Fruit fly (Drosophila melanogaster) whole organism, pupa: ENCODE data around the gene CG45101.

Source experiments
- CG10348 ChIP-seq: fragments of 200-800 bp; sonication (Bioruptor generic); IDR thresholded peaks from 2 replicates; pipeline ENCODE4 v1.3.6; 2022; ENCODE audit warnings: missing biosample characterization, missing genetic modification characterization
- CG12605 ChIP-seq: fragments of 200-800 bp; sonication (Bioruptor generic); IDR thresholded peaks from 2 replicates; pipeline ENCODE4 v1.3.6; 2022; ENCODE audit warnings: missing biosample characterization, missing genetic modification characterization
- CG13204 ChIP-seq: fragments of 200-800 bp; sonication (Bioruptor generic); optimal IDR thresholded peaks from 2 replicates; lab custom pipeline; 2018; ENCODE audit warnings: missing biosample characterization, mild to moderate bottlenecking, missing genetic modification characterization, moderate library complexity
- CG32121 ChIP-seq: fragments of 200-800 bp; sonication (Bioruptor generic); IDR thresholded peaks from 2 replicates; pipeline ENCODE4 v1.3.6; 2022; ENCODE audit warnings: missing biosample characterization, missing genetic modification characterization
- CG34367 ChIP-seq: fragments of 200-800 bp; sonication (Bioruptor generic); optimal IDR thresholded peaks from 2 replicates; lab custom pipeline; 2018; ENCODE audit warnings: missing biosample characterization, mild to moderate bottlenecking, missing genetic modification characterization
- CG4496 ChIP-seq: fragments of 200-800 bp; sonication (Bioruptor generic); IDR thresholded peaks from 3 replicates; pipeline ENCODE4 v1.3.6; 2022; ENCODE audit warnings: missing biosample characterization, missing genetic modification characterization
- CG8159 ChIP-seq: fragments of 200-800 bp; sonication (Bioruptor generic); optimal IDR thresholded peaks from 3 replicates; lab custom pipeline; 2018; ENCODE audit warnings: missing biosample characterization, mild to moderate bottlenecking, missing genetic modification characterization, moderate library complexity
- CG9948 ChIP-seq: fragments of 200-800 bp; sonication (Bioruptor generic); optimal IDR thresholded peaks from 2 replicates; lab custom pipeline; 2018; ENCODE audit warnings: missing biosample characterization, mild to moderate bottlenecking, missing genetic modification characterization, moderate library complexity
- D1 ChIP-seq: fragments of 200-800 bp; sonication (Bioruptor generic); optimal IDR thresholded peaks from 2 replicates; lab custom pipeline; 2018; ENCODE audit warnings: missing biosample characterization, mild to moderate bottlenecking, missing genetic modification characterization, moderate library complexity
- EcR ChIP-seq: fragments of 200-800 bp; sonication (Bioruptor generic); optimal IDR thresholded peaks from 3 replicates; lab custom pipeline; 2019; ENCODE audit warnings: missing biosample characterization, missing genetic modification characterization, mild to moderate bottlenecking, moderate library complexity, missing genetic modification reagents
- Pif1A ChIP-seq: fragments of 200-800 bp; sonication (Bioruptor generic); optimal IDR thresholded peaks from 3 replicates; lab custom pipeline; 2016; ENCODE audit warnings: missing biosample characterization, missing genetic modification characterization
- Pif1B ChIP-seq: fragments of 200-800 bp; sonication (Bioruptor generic); optimal IDR thresholded peaks from 3 replicates; lab custom pipeline; 2016; ENCODE audit warnings: missing biosample characterization, missing genetic modification characterization
- fd96Ca ChIP-seq: fragments of 200-800 bp; sonication (Bioruptor generic); IDR thresholded peaks from 3 replicates; pipeline ENCODE4 v1.3.6; 2022; ENCODE audit warnings: missing biosample characterization, missing genetic modification characterization
- gl ChIP-seq: fragments of 200-800 bp; sonication (Bioruptor generic); optimal IDR thresholded peaks from 2 replicates; lab custom pipeline; 2018; ENCODE audit warnings: missing biosample characterization, mild to moderate bottlenecking, missing genetic modification characterization

CG45101 gene

dm6 chr3L:11117733-11118132, 52.9 kb downstream of the CG45101 start:
- TF ChIP-seq EcR (GFP tag; lab: Kevin White, UChicago) (no peak), CG4496 (GFP tag; lab: Robert Waterston, UW) (no peak), CG12605 (GFP tag; lab: Robert Waterston, UW) (no peak), gl (no peak), CG10348 (GFP tag; lab: Robert Waterston, UW) (no peak), fd96Ca (no peak), CG34367 (tag; lab: Kevin White, UChicago) (no peak), CG8159 (tag; lab: Kevin White, UChicago) (no peak), CG13204 (no peak), D1 (no peak), CG9948 (no peak), CG32121 (no peak), Pif1B (no peak), Pif1A (GFP tag; lab: Kevin White, UChicago) (no peak)
